Worm (Caenorhabditis elegans) whole organism, L3 larva: ENCODE results near the gene lge-1.

ENCODE experiments used
- ZK546.5 ChIP-seq: sonication (generic microtip); optimal IDR thresholded peaks from 2 replicates; lab custom pipeline; 2017; ENCODE audit warnings: missing biosample characterization, missing genetic modification characterization
- ama-1 ChIP-seq: fragments of 150-350 bp; optimal IDR thresholded peaks from 2 replicates; lab custom pipeline; 2018
- elt-3 ChIP-seq, 3 experiments: fragments of 150-350 bp in 1 of 3; sonication (generic microtip) in 2 of 3; optimal IDR thresholded peaks; 2 replicates in 2 of 3; 4 replicates in 1 of 3; lab custom pipeline; 2014 to 2017; ENCODE audit warnings: missing biosample characterization in 3 of 3, missing genetic modification characterization in 3 of 3
- fkh-2 ChIP-seq: fragments of 150-350 bp; optimal IDR thresholded peaks from 2 replicates; lab custom pipeline; 2014; ENCODE audit warnings: missing biosample characterization, missing genetic modification reagents, missing genetic modification characterization
- mml-1 ChIP-seq: fragments of 150-350 bp; sonication (generic microtip); optimal IDR thresholded peaks from 3 replicates; lab custom pipeline; 2014; ENCODE audit warnings: missing biosample characterization, missing genetic modification characterization
- nhr-25 ChIP-seq: sonication (generic microtip); optimal IDR thresholded peaks from 2 replicates; lab custom pipeline; 2017; ENCODE audit warnings: missing biosample characterization, missing genetic modification characterization
- nhr-76 ChIP-seq: fragments of 150-350 bp; sonication (generic microtip); optimal IDR thresholded peaks from 5 replicates; lab custom pipeline; 2014; ENCODE audit warnings: missing biosample characterization, missing genetic modification characterization
- nhr-77 ChIP-seq: fragments of 150-350 bp; optimal IDR thresholded peaks from 2 replicates; lab custom pipeline; 2014; ENCODE audit warnings: missing biosample characterization, missing genetic modification characterization
- pqm-1 ChIP-seq: fragments of 150-350 bp; optimal IDR thresholded peaks from 2 replicates; lab custom pipeline; 2017; ENCODE audit warnings: missing biosample characterization, missing genetic modification characterization, inconsistent platforms
- skn-1 ChIP-seq: fragments of 150-350 bp; optimal IDR thresholded peaks from 2 replicates; lab custom pipeline; 2014; ENCODE audit warnings: missing biosample characterization, missing genetic modification characterization
- snpc-4 ChIP-seq: fragments of 150-350 bp; optimal IDR thresholded peaks from 2 replicates; lab custom pipeline; 2014; ENCODE audit warnings: missing biosample characterization, missing genetic modification characterization
- unc-62 ChIP-seq: fragments of 150-350 bp; sonication (generic microtip); optimal IDR thresholded peaks from 4 replicates; lab custom pipeline; 2014; ENCODE audit warnings: missing biosample characterization, missing genetic modification reagents, missing genetic modification characterization
- ztf-11 ChIP-seq: fragments of 150-350 bp; optimal IDR thresholded peaks from 2 replicates; lab custom pipeline; 2014; ENCODE audit warnings: missing biosample characterization, missing genetic modification characterization

DNA sequence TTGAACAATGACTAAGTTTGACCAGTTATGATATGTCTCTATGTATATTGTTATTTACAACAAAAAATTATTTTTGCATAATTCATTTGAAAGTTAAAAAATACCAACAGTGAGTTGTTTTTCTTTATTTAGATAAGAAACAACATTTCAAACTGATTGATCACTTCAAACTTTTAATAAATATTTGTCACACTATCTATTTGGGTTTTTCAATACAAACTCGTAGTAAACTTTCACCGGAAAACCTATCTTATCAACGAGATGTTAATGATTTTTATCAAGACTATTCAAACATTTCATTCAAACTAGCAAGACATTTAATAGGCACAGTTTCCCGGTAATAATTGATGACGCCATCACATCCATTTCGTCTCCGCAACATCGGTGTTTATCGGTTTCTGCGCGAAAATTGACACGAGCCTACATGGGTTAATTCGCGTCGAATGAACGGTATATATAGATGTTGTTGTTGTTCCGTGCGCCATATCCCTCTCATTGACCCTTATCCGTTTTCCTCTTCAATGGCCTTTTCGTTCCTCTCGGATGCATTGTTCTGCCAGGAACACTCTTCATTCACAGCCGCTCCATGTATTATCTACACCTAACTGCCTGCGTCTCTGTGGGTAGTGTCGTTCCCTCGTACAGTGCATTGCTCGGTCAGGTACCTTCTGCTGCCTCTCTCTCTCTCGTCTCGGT, 24.0 kb downstream of the lge-1 start:
- TF ChIP-seq ztf-11: no peak
- TF ChIP-seq nhr-76 (tag; lab: Kevin White, UChicago): no peak
- no peak for TF ChIP-seq snpc-4 (tag; lab: Kevin White, UChicago)
- no peak for TF ChIP-seq pqm-1 (tag; lab: Kevin White, UChicago)
- no peak for TF ChIP-seq ama-1
- TF ChIP-seq elt-3 (tag; optimal IDR thresholded peaks at IDR 0.05; lab: Kevin White, UChicago): no peak
- TF ChIP-seq ZK546.5 (tag; lab: Kevin White, UChicago): no peak
- TF ChIP-seq fkh-2 (tag; lab: Kevin White, UChicago): no peak
- no peak for TF ChIP-seq nhr-77
- TF ChIP-seq nhr-25: no peak
- TF ChIP-seq unc-62 (GFP tag; lab: Kevin White, UChicago): no peak
- TF ChIP-seq skn-1 (tag; lab: Kevin White, UChicago): no peak
- TF ChIP-seq mml-1: no peak
